Worm (Caenorhabditis elegans) whole organism, L4 larva: ENCODE measurements around the gene dpy-28.
A peak's percentile ranks its signal among the peaks of the same experiment; 100 is the strongest.

Experiments used
- D1046.2 ChIP-seq: fragments of 200-800 bp; sonication (Bioruptor generic); IDR thresholded peaks from 2 replicates; pipeline ENCODE4 v1.3.6; 2022; ENCODE audit warnings: missing genetic modification characterization, missing compliant biosample characterization
- F10B5.3 ChIP-seq: sonication (generic microtip); optimal IDR thresholded peaks from 2 replicates; lab custom pipeline; 2016; ENCODE audit warnings: mild to moderate bottlenecking, missing genetic modification characterization, missing compliant biosample characterization
- F26F4.8 ChIP-seq: fragments of 200-800 bp; sonication (Bioruptor generic); conservative IDR thresholded peaks from 2 replicates; pipeline ENCODE4 v1.3.6; 2022; ENCODE audit warnings: missing genetic modification characterization, missing compliant biosample characterization
- F37D6.2 ChIP-seq: sonication (generic microtip); optimal IDR thresholded peaks from 2 replicates; lab custom pipeline; 2016; ENCODE audit warnings: mild to moderate bottlenecking, missing genetic modification characterization, missing compliant biosample characterization
- Y48G9A.11 ChIP-seq: fragments of 200-800 bp; sonication (Bioruptor generic); IDR thresholded peaks from 2 replicates; pipeline ENCODE4 v1.3.6; 2022; ENCODE audit warnings: missing genetic modification reagents, missing genetic modification characterization, missing compliant biosample characterization
- ZK546.5 ChIP-seq, 2 experiments: sonication (generic microtip); optimal IDR thresholded peaks; 2 replicates each; lab custom pipeline; 2017; ENCODE audit warnings: missing biosample characterization in 2 of 2, missing genetic modification characterization in 2 of 2
- aha-1 ChIP-seq: fragments of 150-350 bp; peaks from one replicate; lab custom pipeline; 2014; ENCODE audit warnings: missing biosample characterization, missing genetic modification characterization
- ceh-20 ChIP-seq: fragments of 200-800 bp; sonication (Bioruptor generic); IDR thresholded peaks from 2 replicates; pipeline ENCODE4 v1.3.6; 2022; ENCODE audit warnings: missing genetic modification reagents, missing genetic modification characterization, missing compliant biosample characterization
- ceh-28 ChIP-seq: fragments of 150-350 bp; optimal IDR thresholded peaks from 2 replicates; lab custom pipeline; 2014; ENCODE audit warnings: missing biosample characterization, missing genetic modification reagents, missing genetic modification characterization
- ceh-44 ChIP-seq: fragments of 200-800 bp; sonication (Bioruptor generic); IDR thresholded peaks from 2 replicates; pipeline ENCODE4 v1.3.6; 2022; ENCODE audit warnings: missing genetic modification reagents, missing genetic modification characterization, missing compliant biosample characterization
- dmd-6 ChIP-seq: fragments of 200-800 bp; sonication (Bioruptor generic); IDR thresholded peaks from 2 replicates; pipeline ENCODE4 v1.3.6; 2022; ENCODE audit warnings: missing genetic modification reagents, missing genetic modification characterization, missing compliant biosample characterization
- dmd-8 ChIP-seq: fragments of 200-800 bp; sonication (Bioruptor generic); IDR thresholded peaks from 2 replicates; pipeline ENCODE4 v1.3.6; 2022; ENCODE audit warnings: missing genetic modification characterization, missing compliant biosample characterization
- dmd-9 ChIP-seq: fragments of 200-800 bp; sonication (Bioruptor generic); IDR thresholded peaks from 2 replicates; pipeline ENCODE4 v1.3.6; 2022; ENCODE audit warnings: missing genetic modification reagents, missing genetic modification characterization, missing compliant biosample characterization
- duxl-1 ChIP-seq: sonication (generic microtip); optimal IDR thresholded peaks from 2 replicates; lab custom pipeline; 2016; ENCODE audit warnings: mild to moderate bottlenecking, missing genetic modification characterization, moderate library complexity, missing compliant biosample characterization; ENCODE audit not compliant: poor library complexity
- egl-43 ChIP-seq: fragments of 200-800 bp; sonication (Bioruptor generic); IDR thresholded peaks from 2 replicates; pipeline ENCODE4 v1.3.6; 2022; ENCODE audit warnings: missing genetic modification reagents, missing genetic modification characterization, missing compliant biosample characterization
- fkh-10 ChIP-seq: fragments of 150-350 bp; optimal IDR thresholded peaks from 2 replicates; lab custom pipeline; 2014; ENCODE audit warnings: missing biosample characterization, missing genetic modification reagents, missing genetic modification characterization
- hif-1 ChIP-seq, 2 experiments: sonication (generic microtip); optimal IDR thresholded peaks; 2 replicates each; lab custom pipeline; 2016 to 2017; ENCODE audit warnings: missing compliant biosample characterization in 2 of 2, missing genetic modification characterization in 2 of 2, missing genetic modification reagents in 2 of 2, missing genotype in 2 of 2, mild to moderate bottlenecking in 1 of 2
- hmg-1.1 ChIP-seq: fragments of 200-800 bp; sonication (Bioruptor generic); IDR thresholded peaks from 2 replicates; pipeline ENCODE4 v1.3.6; 2022; ENCODE audit warnings: missing genetic modification reagents, missing genetic modification characterization, missing compliant biosample characterization
- jun-1 ChIP-seq: fragments of 150-350 bp; optimal IDR thresholded peaks from 2 replicates; lab custom pipeline; 2014; ENCODE audit warnings: missing biosample characterization, missing genetic modification reagents, missing genetic modification characterization
- lin-38 ChIP-seq: fragments of 200-800 bp; sonication (Bioruptor generic); IDR thresholded peaks from 2 replicates; pipeline ENCODE4 v1.3.6; 2022; ENCODE audit warnings: missing genetic modification reagents, missing genetic modification characterization, missing compliant biosample characterization
- lin-39 ChIP-seq: fragments of 150-350 bp; optimal IDR thresholded peaks from 2 replicates; lab custom pipeline; 2014; ENCODE audit warnings: missing biosample characterization, missing genetic modification reagents, missing genetic modification characterization
- madf-9 ChIP-seq: fragments of 200-800 bp; sonication (Bioruptor generic); conservative IDR thresholded peaks from 2 replicates; pipeline ENCODE4 v1.3.6; 2022; ENCODE audit warnings: missing genetic modification reagents, missing genetic modification characterization, missing compliant biosample characterization
- mdt-29 ChIP-seq: fragments of 200-800 bp; sonication (Bioruptor generic); IDR thresholded peaks from 2 replicates; pipeline ENCODE4 v1.3.6; 2022; ENCODE audit warnings: missing genetic modification reagents, missing genetic modification characterization, missing compliant biosample characterization
- mep-1 ChIP-seq: fragments of 150-350 bp; sonication (generic microtip); optimal IDR thresholded peaks from 3 replicates; lab custom pipeline; 2014; ENCODE audit warnings: missing biosample characterization, missing genetic modification characterization
- mes-2 ChIP-seq: sonication (generic microtip); optimal IDR thresholded peaks from 2 replicates; lab custom pipeline; 2016; ENCODE audit warnings: missing genotype, mild to moderate bottlenecking, missing genetic modification characterization, missing compliant biosample characterization; ENCODE audit not compliant: poor library complexity, severe bottlenecking
- nhr-28 ChIP-seq: fragments of 150-350 bp; optimal IDR thresholded peaks from 2 replicates; lab custom pipeline; 2014; ENCODE audit warnings: missing biosample characterization, missing genetic modification characterization
- nhr-42 ChIP-seq: fragments of 200-800 bp; sonication (Bioruptor generic); IDR thresholded peaks from 2 replicates; pipeline ENCODE4 v1.3.6; 2022; ENCODE audit warnings: missing genetic modification characterization, missing compliant biosample characterization
- nhr-6 ChIP-seq: fragments of 150-350 bp; optimal IDR thresholded peaks from 2 replicates; lab custom pipeline; 2014; ENCODE audit warnings: missing biosample characterization, missing genetic modification characterization
- php-3 ChIP-seq: fragments of 200-800 bp; sonication (Bioruptor generic); IDR thresholded peaks from 2 replicates; pipeline ENCODE4 v1.3.6; 2022; ENCODE audit warnings: missing genetic modification reagents, missing genetic modification characterization, missing compliant biosample characterization
- rbr-2 ChIP-seq: sonication (generic microtip); optimal IDR thresholded peaks from 2 replicates; lab custom pipeline; 2016; ENCODE audit warnings: missing genotype, missing genetic modification characterization, missing compliant biosample characterization
- saeg-2 ChIP-seq: fragments of 200-800 bp; sonication (Bioruptor generic); IDR thresholded peaks from 2 replicates; pipeline ENCODE4 v1.3.6; 2022; ENCODE audit warnings: missing genetic modification reagents, missing genetic modification characterization, missing compliant biosample characterization
- set-16 ChIP-seq: fragments of 200-800 bp; sonication (Bioruptor generic); IDR thresholded peaks from 2 replicates; pipeline ENCODE4 v1.3.6; 2022; ENCODE audit warnings: missing genetic modification reagents, missing genetic modification characterization, missing compliant biosample characterization
- snpc-1.2 ChIP-seq: fragments of 200-800 bp; sonication (Bioruptor generic); IDR thresholded peaks from 2 replicates; pipeline ENCODE4 v1.3.6; 2022; ENCODE audit warnings: missing genetic modification reagents, missing genetic modification characterization, missing compliant biosample characterization
- spr-3 ChIP-seq: fragments of 200-800 bp; sonication (Bioruptor generic); optimal IDR thresholded peaks from 2 replicates; lab custom pipeline; 2018; ENCODE audit warnings: mild to moderate bottlenecking, missing genetic modification characterization, missing compliant biosample characterization
- vab-7 ChIP-seq: fragments of 200-800 bp; sonication (Bioruptor generic); IDR thresholded peaks from 2 replicates; pipeline ENCODE4 v1.3.6; 2022; ENCODE audit warnings: missing genetic modification reagents, missing genetic modification characterization, missing compliant biosample characterization

dpy-28 gene

DNA sequence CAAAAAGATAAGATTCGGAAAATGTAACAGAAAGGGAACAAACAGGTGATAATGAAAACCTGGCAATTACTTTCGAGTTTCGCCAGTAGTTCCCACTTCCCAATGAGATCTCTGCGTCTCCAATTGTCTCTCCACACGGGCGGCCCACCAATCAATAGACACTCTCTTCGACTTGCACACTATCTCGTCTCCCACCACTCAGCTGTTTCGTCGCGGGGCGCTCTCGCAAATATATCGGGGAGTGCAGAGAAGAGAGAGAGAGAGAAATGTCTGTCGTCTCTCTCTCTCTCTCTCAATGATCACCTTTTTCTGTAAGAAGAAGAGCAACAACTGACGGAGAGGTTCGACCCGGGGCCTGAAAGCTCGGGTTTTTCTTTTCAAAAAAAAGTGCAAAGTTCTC, 42.8 kb upstream of the dpy-28 start (continued):
- TF ChIP-seq hif-1 (tag; optimal IDR thresholded peaks at IDR 0.05; lab: Kevin White, UChicago) (peak in 1 of 2 experiments; percentile 90), fkh-10 (GFP tag; lab: Kevin White, UChicago) (peak; percentile 36), ceh-20 (GFP tag; lab: Robert Waterston, UW) (peak; percentile 79)

ce11 chrIII:10721056-10721455, 41.9 kb upstream of the dpy-28 start:
- TF ChIP-seq rbr-2 (tag; lab: Kevin White, UChicago) = no peak
- TF ChIP-seq mes-2 (tag; lab: Kevin White, UChicago) = peak; percentile 48

DNA sequence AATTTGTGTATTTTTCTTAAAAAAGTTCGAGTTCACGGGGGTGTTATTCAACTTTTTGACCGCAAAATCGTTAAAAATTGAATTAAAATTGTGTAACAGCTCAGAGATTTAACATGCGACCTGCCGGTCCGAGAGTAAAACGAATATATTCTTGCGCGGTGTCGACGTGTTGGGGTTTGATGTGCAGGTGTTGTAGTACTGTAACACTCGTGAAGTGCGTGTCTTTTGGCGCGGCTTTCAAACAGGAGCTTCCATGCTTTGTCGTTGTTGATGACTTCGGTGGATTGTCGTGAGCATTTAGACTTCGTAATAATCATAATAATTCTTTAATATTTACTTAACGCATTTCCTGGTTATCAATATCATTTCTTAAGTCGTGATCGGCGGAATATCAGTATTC, 32.4 kb upstream of the dpy-28 start, which contains the start of gene tat-3:
Gene tat-3, minus strand, starts transcription at position 196 of the 400 bp plus-strand sequence.
- TF ChIP-seq nhr-28 (tag; lab: Kevin White, UChicago) (no peak), mep-1 (tag; lab: Kevin White, UChicago) (no peak), ceh-28 (no peak), rbr-2 (tag; lab: Kevin White, UChicago) (no peak), hmg-1.1 (GFP tag; lab: Robert Waterston, UW) (no peak), aha-1 (no peak), saeg-2 (GFP tag; lab: Robert Waterston, UW) (no peak), duxl-1 (tag; lab: Kevin White, UChicago) (no peak), D1046.2 (GFP tag; lab: Robert Waterston, UW) (no peak)

DNA sequence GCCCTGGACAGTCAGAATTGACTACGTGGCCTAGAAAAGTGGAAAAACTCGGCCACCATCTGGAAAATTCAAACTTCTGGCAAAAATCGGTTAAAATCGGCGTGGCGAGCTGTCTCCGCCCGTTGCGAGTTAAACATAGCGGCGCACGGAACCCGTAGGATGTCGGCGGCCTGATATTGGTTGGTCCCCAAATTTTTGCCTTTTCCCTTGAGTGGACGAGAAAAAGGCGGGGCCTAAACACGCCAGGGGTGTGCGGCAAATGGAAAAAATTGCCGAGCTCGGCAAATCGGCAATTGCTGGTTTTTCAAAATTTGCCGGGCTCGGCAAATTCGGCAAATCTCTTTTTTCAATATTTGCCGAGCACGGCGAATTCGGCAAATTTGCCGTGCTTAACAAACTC, 29.6 kb upstream of the dpy-28 start:
- TF ChIP-seq F26F4.8 (0 out of 2 replicates have a peak, but pooled peaks have one; percentile 17), spr-3 (no peak), Y48G9A.11 (GFP tag; lab: Robert Waterston, UW) (peak; percentile 50; the same call in 1 of the 2 replicates), jun-1 (tag; lab: Kevin White, UChicago) (no peak), madf-9 (GFP tag; lab: Robert Waterston, UW) (0 out of 2 replicates have a peak, but pooled peaks have one; percentile 29), lin-38 (GFP tag; lab: Robert Waterston, UW) (peak; percentile 48), egl-43 (0 out of 2 replicates have a peak, but pooled peaks have one; percentile 17), nhr-42 (GFP tag; lab: Robert Waterston, UW) (no peak), php-3 (GFP tag; lab: Robert Waterston, UW) (0 out of 2 replicates have a peak, but pooled peaks have one; percentile 34), ceh-44 (GFP tag; lab: Robert Waterston, UW) (0 out of 2 replicates have a peak, but pooled peaks have one; percentile 18), vab-7 (GFP tag; lab: Robert Waterston, UW) (peak; percentile 40; the same call in 1 of the 2 replicates), dmd-6 (GFP tag; lab: Robert Waterston, UW) (no peak), dmd-8 (GFP tag; lab: Robert Waterston, UW) (no peak), lin-39 (tag; lab: Kevin White, UChicago) (no peak), ZK546.5 (tag; optimal IDR thresholded peaks at IDR 0.05; lab: Kevin White, UChicago) (no peak), D1046.2 (GFP tag; lab: Robert Waterston, UW) (peak; percentile 37; the same call in 1 of the 2 replicates), dmd-9 (no peak), mdt-29 (GFP tag; lab: Robert Waterston, UW) (peak; percentile 59; the same call in 1 of the 2 replicates), F37D6.2 (no peak), set-16 (0 out of 2 replicates have a peak, but pooled peaks have one; percentile 20), snpc-1.2 (GFP tag; lab: Robert Waterston, UW) (peak; percentile 64; the same call in 1 of the 2 replicates), F10B5.3 (tag; lab: Kevin White, UChicago) (no peak), nhr-6 (no peak)
